Worm (Caenorhabditis elegans) whole organism, L4 larva: ENCODE measurements around the gene cdh-8.

Source experiments
- ZK546.5 ChIP-seq, 2 experiments: sonication (generic microtip); optimal IDR thresholded peaks; 2 replicates each; lab custom pipeline; 2017; ENCODE audit warnings: missing biosample characterization in 2 of 2, missing genetic modification characterization in 2 of 2
- ama-1 ChIP-seq: fragments of 150-350 bp; optimal IDR thresholded peaks from 2 replicates; lab custom pipeline; 2014; ENCODE audit warnings: inconsistent platforms, mixed read lengths
- snpc-4 ChIP-seq: fragments of 150-350 bp; optimal IDR thresholded peaks from 2 replicates; lab custom pipeline; 2014; ENCODE audit warnings: missing biosample characterization, missing genetic modification characterization

- TF ChIP-seq ZK546.5 (tag; optimal IDR thresholded peaks at IDR 0.05; lab: Kevin White, UChicago) (no peak), snpc-4 (tag; lab: Kevin White, UChicago) (no peak), ama-1 (lab: Kevin White, UChicago) (no peak)
Measured at ce11 chrIV:378838-379237, 39.2 kb downstream of the cdh-8 start.
